Fruit fly (Drosophila melanogaster) whole organism, embryonic: ENCODE results near the gene Jon25Bi.

Experiments
- Atf6 ChIP-seq: fragments of 200-800 bp; sonication (Bioruptor generic); IDR thresholded peaks from 2 replicates; pipeline ENCODE4 v1.3.6; 2022; ENCODE audit warnings: missing biosample characterization, missing genetic modification characterization
- Blimp-1 ChIP-seq: fragments of 200-800 bp; sonication (Bioruptor generic); optimal IDR thresholded peaks from 3 replicates; lab custom pipeline; 2018; ENCODE audit warnings: missing biosample characterization, missing genetic modification characterization, mild to moderate bottlenecking, moderate library complexity, missing genetic modification reagents
- CG12769 ChIP-seq: fragments of 200-800 bp; sonication (Bioruptor generic); optimal IDR thresholded peaks from 2 replicates; lab custom pipeline; 2019; ENCODE audit warnings: missing biosample characterization, mild to moderate bottlenecking, missing genetic modification characterization, moderate library complexity
- CG14441 ChIP-seq: fragments of 200-800 bp; sonication (Bioruptor generic); IDR thresholded peaks from 2 replicates; pipeline ENCODE4 v1.3.6; 2022; ENCODE audit warnings: missing biosample characterization, missing genetic modification characterization
- CG2129 ChIP-seq: fragments of 200-800 bp; sonication (Bioruptor generic); IDR thresholded peaks from 2 replicates; pipeline ENCODE4 v1.3.6; 2022; ENCODE audit warnings: missing biosample characterization, missing genetic modification characterization; ENCODE audit not compliant: partially characterized antibody
- CG32772 ChIP-seq: fragments of 200-800 bp; sonication (Bioruptor generic); IDR thresholded peaks from 2 replicates; pipeline ENCODE4 v1.3.6; 2022; ENCODE audit warnings: missing biosample characterization, missing genetic modification characterization
- CG42726 ChIP-seq: fragments of 200-800 bp; sonication (Bioruptor generic); IDR thresholded peaks from 2 replicates; pipeline ENCODE4 v1.3.6; 2022; ENCODE audit warnings: missing biosample characterization, missing genetic modification characterization; ENCODE audit not compliant: partially characterized antibody
- CG4424 ChIP-seq: fragments of 200-800 bp; sonication (Bioruptor generic); optimal IDR thresholded peaks from 3 replicates; lab custom pipeline; 2016; ENCODE audit warnings: missing biosample characterization, missing genetic modification characterization
- CG6175 ChIP-seq: fragments of 200-800 bp; sonication (Bioruptor generic); IDR thresholded peaks from 3 replicates; pipeline ENCODE4 v1.3.6; 2022; ENCODE audit warnings: missing biosample characterization, missing genetic modification characterization
- CG7786 ChIP-seq: fragments of 200-800 bp; sonication (Bioruptor generic); optimal IDR thresholded peaks from 2 replicates; lab custom pipeline; 2016; ENCODE audit warnings: missing biosample characterization, missing genetic modification characterization
- Chrac-16 ChIP-seq: fragments of 200-800 bp; sonication (Bioruptor generic); optimal IDR thresholded peaks from 3 replicates; lab custom pipeline; 2016; ENCODE audit warnings: missing biosample characterization, missing genetic modification characterization
- Gug ChIP-seq: fragments of 200-800 bp; sonication (Bioruptor generic); IDR thresholded peaks from 4 replicates; pipeline ENCODE4 v1.3.6; 2022; ENCODE audit warnings: missing biosample characterization, missing genetic modification characterization
- HLH3B ChIP-seq: fragments of 200-800 bp; sonication (Bioruptor generic); IDR thresholded peaks from 2 replicates; pipeline ENCODE4 v1.3.6; 2022; ENCODE audit warnings: missing biosample characterization, missing genetic modification characterization
- Oli ChIP-seq: fragments of 200-800 bp; sonication (Bioruptor generic); optimal IDR thresholded peaks from 2 replicates; lab custom pipeline; 2018; ENCODE audit warnings: missing biosample characterization, mild to moderate bottlenecking, missing genetic modification characterization, moderate library complexity
- YL-1 ChIP-seq: fragments of 200-800 bp; sonication (Bioruptor generic); optimal IDR thresholded peaks from 3 replicates; lab custom pipeline; 2017; ENCODE audit warnings: missing biosample characterization, mild to moderate bottlenecking, missing genetic modification characterization
- ap ChIP-seq: fragments of 200-800 bp; sonication (Bioruptor generic); IDR thresholded peaks from 2 replicates; pipeline ENCODE4 v1.3.6; 2022; ENCODE audit warnings: missing biosample characterization, missing genetic modification characterization
- ato ChIP-seq: fragments of 200-800 bp; sonication (Bioruptor generic); IDR thresholded peaks from 2 replicates; pipeline ENCODE4 v1.3.6; 2022; ENCODE audit warnings: missing biosample characterization, missing genetic modification characterization; ENCODE audit not compliant: partially characterized antibody
- chinmo ChIP-seq: fragments of 200-800 bp; sonication (Bioruptor generic); IDR thresholded peaks from 4 replicates; pipeline ENCODE4 v1.3.6; 2022; ENCODE audit warnings: missing biosample characterization, missing genetic modification characterization; ENCODE audit not compliant: partially characterized antibody
- ftz-f1 ChIP-seq: fragments of 200-800 bp; sonication (Bioruptor generic); optimal IDR thresholded peaks from 2 replicates; lab custom pipeline; 2016; ENCODE audit warnings: missing biosample characterization, missing genetic modification characterization
- sd ChIP-seq: fragments of 200-800 bp; sonication (Bioruptor generic); optimal IDR thresholded peaks from 3 replicates; lab custom pipeline; 2018; ENCODE audit warnings: missing biosample characterization, mild to moderate bottlenecking, missing genetic modification characterization, moderate library complexity
- sqz ChIP-seq: fragments of 200-800 bp; sonication (Bioruptor generic); optimal IDR thresholded peaks from 3 replicates; lab custom pipeline; 2018; ENCODE audit warnings: missing biosample characterization, mild to moderate bottlenecking, missing genetic modification characterization
- wek ChIP-seq: fragments of 200-800 bp; sonication (Bioruptor generic); optimal IDR thresholded peaks from 3 replicates; lab custom pipeline; 2018; ENCODE audit warnings: missing biosample characterization, mild to moderate bottlenecking, missing genetic modification characterization, moderate library complexity
- yki ChIP-seq: fragments of >200 bp; optimal IDR thresholded peaks from 3 replicates; lab custom pipeline; 2018

Gene Jon25Bi

dm6 chr2L:4905365-4906280 lies 49.3 kb downstream of the Jon25Bi start:
- TF ChIP-seq sqz (GFP tag; lab: Kevin White, UChicago) (peak; percentile 80), chinmo (peak; percentile 72; the same call in 2 of the 4 replicates), yki (lab: Kevin White, UChicago) (no peak), sd (tag; lab: Kevin White, UChicago) (peak; percentile 98), Gug (GFP tag; lab: Robert Waterston, UW) (no peak), ato (GFP tag; lab: Robert Waterston, UW) (no peak), CG42726 (0 out of 2 replicates have a peak, but pooled peaks have one; percentile 42), ap (no peak), CG32772 (GFP tag; lab: Robert Waterston, UW) (no peak), HLH3B (GFP tag; lab: Robert Waterston, UW) (no peak), CG6175 (0 out of 3 replicates have a peak, but pooled peaks have one; percentile 24), Oli (tag; lab: Kevin White, UChicago) (no peak), CG4424 (GFP tag; lab: Kevin White, UChicago) (no peak), CG2129 (no peak), CG7786 (no peak), Atf6 (GFP tag; lab: Robert Waterston, UW) (peak; percentile 41; the same call in 1 of the 2 replicates), CG14441 (GFP tag; lab: Robert Waterston, UW) (peak; percentile 7; the same call in 1 of the 2 replicates), wek (GFP tag; lab: Kevin White, UChicago) (no peak), CG12769 (peak; percentile 6), Blimp-1 (GFP tag; lab: Kevin White, UChicago) (peak; percentile 34), Chrac-16 (GFP tag; lab: Kevin White, UChicago) (no peak), ftz-f1 (GFP tag; lab: Kevin White, UChicago) (peak; percentile 62), YL-1 (no peak)
